Fruit fly (Drosophila melanogaster): ENCODE measurements around the gene Drsl6.

Drsl6 gene

dm6 chr3L:3339695-3340226 is 3.5 kb upstream of the Drsl6 start:
- TF ChIP-seq CG8301 (tag; optimal IDR thresholded peaks at IDR 0.05) (no peak), D1 (tag; optimal IDR thresholded peaks at IDR 0.05) (no peak), Ets98B (GFP tag; IDR thresholded peaks at IDR 0.05) (no peak), Pif1A (GFP tag; optimal IDR thresholded peaks at IDR 0.05) (no peak), CG17806 (tag; optimal IDR thresholded peaks at IDR 0.05) (no peak), CG15710 (tag; optimal IDR thresholded peaks at IDR 0.05) (no peak), fd96Ca (GFP tag; IDR thresholded peaks at IDR 0.05) (no peak), CG10348 (GFP tag; IDR thresholded peaks at IDR 0.05) (no peak), rn (GFP tag; IDR thresholded peaks at IDR 0.05) (no peak), CG12605 (GFP tag; IDR thresholded peaks at IDR 0.05) (no peak), CG8159 (tag; optimal IDR thresholded peaks at IDR 0.05) (no peak), Pif1B (GFP tag; optimal IDR thresholded peaks at IDR 0.05) (no peak), CG32121 (GFP tag; IDR thresholded peaks at IDR 0.05) (no peak), gl (tag; optimal IDR thresholded peaks at IDR 0.05) (no peak), Snoo (tag; optimal IDR thresholded peaks at IDR 0.05) (no peak), CG14655 (GFP tag; optimal IDR thresholded peaks at IDR 0.05) (no peak), CG34367 (tag; optimal IDR thresholded peaks at IDR 0.05) (no peak), CG9948 (tag; optimal IDR thresholded peaks at IDR 0.05) (no peak)

dm6 chr3L:3338882-3339590 is 2.8 kb upstream of the Drsl6 start:
- TF ChIP-seq CG9948 (tag; optimal IDR thresholded peaks at IDR 0.05) (peak; percentile 63), CG34367 (tag; optimal IDR thresholded peaks at IDR 0.05) (peak; percentile 11), D1 (tag; optimal IDR thresholded peaks at IDR 0.05) (no peak), CG8301 (tag; optimal IDR thresholded peaks at IDR 0.05) (peak; percentile 83), CG13204 (GFP tag; optimal IDR thresholded peaks at IDR 0.05) (no peak), CG15710 (tag; optimal IDR thresholded peaks at IDR 0.05) (peak; percentile 65), CG10348 (GFP tag; IDR thresholded peaks at IDR 0.05) (no peak), rn (GFP tag; IDR thresholded peaks at IDR 0.05) (no peak), Snoo (tag; optimal IDR thresholded peaks at IDR 0.05) (no peak), fd96Ca (GFP tag; IDR thresholded peaks at IDR 0.05) (peak; percentile 39; the same call in 2 of the 3 replicates), Ets98B (GFP tag; IDR thresholded peaks at IDR 0.05) (peak; percentile 47), EcR (GFP tag; optimal IDR thresholded peaks at IDR 0.05) (no peak), CG4496 (GFP tag; IDR thresholded peaks at IDR 0.05) (peak; percentile 33; the same call in 1 of the 3 replicates), gl (tag; optimal IDR thresholded peaks at IDR 0.05) (peak; percentile 53), CG12605 (GFP tag; IDR thresholded peaks at IDR 0.05) (peak; percentile 66), Pif1A (GFP tag; optimal IDR thresholded peaks at IDR 0.05) (peak; percentile 55), CG8159 (tag; optimal IDR thresholded peaks at IDR 0.05) (peak; percentile 83), CG32121 (GFP tag; IDR thresholded peaks at IDR 0.05) (peak; percentile 55), CG17806 (tag; optimal IDR thresholded peaks at IDR 0.05) (peak; percentile 78), CG14655 (GFP tag; optimal IDR thresholded peaks at IDR 0.05) (peak; percentile 89), Pif1B (GFP tag; optimal IDR thresholded peaks at IDR 0.05) (peak; percentile 17)

DNA sequence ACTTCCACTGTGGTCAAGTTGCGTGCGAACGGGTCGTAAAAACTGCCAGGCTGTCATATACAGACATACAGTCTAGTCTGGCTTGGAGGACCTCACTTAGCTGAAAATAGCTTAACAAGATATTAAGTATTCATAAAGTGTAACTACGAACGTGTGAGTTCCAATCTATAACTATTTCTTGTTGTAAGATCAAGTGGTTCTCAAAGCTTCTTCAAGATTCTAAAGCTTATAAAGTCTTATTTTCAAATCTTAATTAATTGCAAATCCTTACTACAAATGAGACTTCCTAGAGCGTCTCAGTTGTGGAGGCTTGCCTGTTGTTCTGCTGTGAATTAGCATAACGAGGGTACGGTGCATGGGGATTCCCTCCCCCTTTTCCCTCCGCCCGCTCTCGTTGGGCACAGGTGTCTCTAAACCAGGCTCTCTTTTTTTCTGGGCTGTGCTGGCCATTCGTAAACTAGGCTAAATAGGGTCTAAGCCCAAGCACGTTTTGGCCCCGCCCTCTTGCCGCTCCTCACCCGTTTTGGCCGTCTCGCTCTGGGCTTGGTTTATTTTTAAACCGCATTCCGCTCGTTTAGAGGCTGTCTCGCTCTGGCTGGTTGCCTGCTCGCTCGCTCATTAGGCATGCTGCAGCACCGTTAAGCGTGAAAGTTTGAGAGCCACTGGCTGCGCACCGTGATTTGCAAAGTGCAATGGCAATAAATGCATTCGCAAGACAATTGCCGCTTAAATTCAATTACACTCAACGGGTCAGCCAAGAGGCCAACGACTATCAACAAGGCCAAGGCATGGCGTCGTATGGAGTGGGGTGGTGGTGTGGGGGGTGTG is 2.0 kb upstream of the Drsl6 start:
- no peak for TF ChIP-seq CG32121 (GFP tag; IDR thresholded peaks at IDR 0.05)
- no peak for TF ChIP-seq D1 (tag; optimal IDR thresholded peaks at IDR 0.05)
- peak; percentile 27 for TF ChIP-seq CG8301 (tag; optimal IDR thresholded peaks at IDR 0.05)
- TF ChIP-seq CG4496 (GFP tag; IDR thresholded peaks at IDR 0.05): no peak; the same call in 2 of the 3 replicates
- TF ChIP-seq CG15710 (tag; optimal IDR thresholded peaks at IDR 0.05): peak; percentile 70
- TF ChIP-seq CG17806 (tag; optimal IDR thresholded peaks at IDR 0.05): peak; percentile 43
- TF ChIP-seq CG8159 (tag; optimal IDR thresholded peaks at IDR 0.05): peak; percentile 62
- TF ChIP-seq Pif1A (GFP tag; optimal IDR thresholded peaks at IDR 0.05): no peak
- peak; percentile 31 for TF ChIP-seq CG34367 (tag; optimal IDR thresholded peaks at IDR 0.05)
- TF ChIP-seq CG13204 (GFP tag; optimal IDR thresholded peaks at IDR 0.05): peak; percentile 35
- TF ChIP-seq CG14655 (GFP tag; optimal IDR thresholded peaks at IDR 0.05): no peak
- no peak for TF ChIP-seq rn (GFP tag; IDR thresholded peaks at IDR 0.05)
- TF ChIP-seq Ets98B (GFP tag; IDR thresholded peaks at IDR 0.05): no peak
- TF ChIP-seq CG12605 (GFP tag; IDR thresholded peaks at IDR 0.05): no peak
- no peak for TF ChIP-seq CG10348 (GFP tag; IDR thresholded peaks at IDR 0.05)
- no peak for TF ChIP-seq fd96Ca (GFP tag; IDR thresholded peaks at IDR 0.05)
- TF ChIP-seq EcR (GFP tag; optimal IDR thresholded peaks at IDR 0.05): peak; percentile 70
- no peak for TF ChIP-seq Snoo (tag; optimal IDR thresholded peaks at IDR 0.05)
- TF ChIP-seq gl (tag; optimal IDR thresholded peaks at IDR 0.05): no peak
- TF ChIP-seq CG9948 (tag; optimal IDR thresholded peaks at IDR 0.05): peak; percentile 55
- TF ChIP-seq Pif1B (GFP tag; optimal IDR thresholded peaks at IDR 0.05): no peak

DNA sequence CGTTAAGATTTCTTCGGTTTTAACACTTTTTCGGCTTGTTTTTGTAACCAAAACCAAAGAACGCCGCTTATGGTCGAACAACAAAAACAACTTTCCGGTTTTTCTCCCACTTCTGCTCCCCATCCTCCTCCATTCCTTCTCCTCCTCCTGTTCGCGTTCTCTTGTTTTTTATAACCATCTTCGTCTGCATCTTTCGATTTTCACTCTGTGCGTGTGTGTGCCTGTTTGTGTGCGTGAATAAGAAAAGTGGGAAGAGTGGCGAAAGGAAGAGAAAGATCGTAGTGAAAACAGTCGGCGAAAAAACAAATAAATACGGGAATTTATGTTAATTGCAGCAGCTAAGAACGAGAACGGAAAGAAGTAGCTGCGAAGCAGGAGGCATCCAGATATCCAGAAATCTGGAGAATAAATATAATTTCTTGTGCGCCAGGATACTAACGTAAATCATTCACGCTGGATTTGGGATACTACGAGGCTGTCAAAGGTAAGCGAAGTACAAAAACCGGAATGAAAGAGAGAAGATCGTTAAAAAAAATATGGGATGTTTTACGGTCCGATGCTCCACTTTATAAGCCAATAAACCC is 1.2 kb upstream of the Drsl6 start:
- peak; percentile 17 for TF ChIP-seq EcR (GFP tag; optimal IDR thresholded peaks at IDR 0.05)
- TF ChIP-seq CG12605 (GFP tag; IDR thresholded peaks at IDR 0.05): no peak

- TF ChIP-seq CG17806 (tag; optimal IDR thresholded peaks at IDR 0.05) (no peak), rn (GFP tag; IDR thresholded peaks at IDR 0.05) (no peak), CG34367 (tag; optimal IDR thresholded peaks at IDR 0.05) (no peak), EcR (GFP tag; optimal IDR thresholded peaks at IDR 0.05) (no peak), CG4496 (GFP tag; IDR thresholded peaks at IDR 0.05) (no peak), CG15710 (tag; optimal IDR thresholded peaks at IDR 0.05) (no peak)
Measured at dm6 chr3L:3335688-3336087, 530 bp downstream of the Drsl6 start, which contains the start of gene Drsl1. Gene Drsl1, minus strand, starts transcription at chr3L:3335788.
